Worm (Caenorhabditis elegans) whole organism, L4 larva: ENCODE results near the gene C38H2.2.

Experiments used
- F44E2.7 ChIP-seq: fragments of 200-800 bp; sonication (Bioruptor generic); IDR thresholded peaks from 2 replicates; pipeline ENCODE4 v2.1.2; 2022; ENCODE audit warnings: missing genetic modification characterization, missing compliant biosample characterization
- T20F7.1 ChIP-seq: fragments of 200-800 bp; sonication (Bioruptor generic); optimal IDR thresholded peaks from 2 replicates; lab custom pipeline; 2018; ENCODE audit warnings: mild to moderate bottlenecking, missing genetic modification characterization, missing compliant biosample characterization
- Y48G9A.11 ChIP-seq: fragments of 200-800 bp; sonication (Bioruptor generic); IDR thresholded peaks from 2 replicates; pipeline ENCODE4 v1.3.6; 2022; ENCODE audit warnings: missing genetic modification reagents, missing genetic modification characterization, missing compliant biosample characterization
- ZK546.5 ChIP-seq, 2 experiments: sonication (generic microtip); optimal IDR thresholded peaks; 2 replicates each; lab custom pipeline; 2017; ENCODE audit warnings: missing biosample characterization in 2 of 2, missing genetic modification characterization in 2 of 2
- aha-1 ChIP-seq: fragments of 150-350 bp; peaks from one replicate; lab custom pipeline; 2014; ENCODE audit warnings: missing biosample characterization, missing genetic modification characterization
- aly-2 ChIP-seq: sonication (generic microtip); optimal IDR thresholded peaks from 2 replicates; lab custom pipeline; 2018; ENCODE audit warnings: missing biosample characterization, missing genetic modification characterization
- ama-1 ChIP-seq: fragments of 150-350 bp; optimal IDR thresholded peaks from 2 replicates; lab custom pipeline; 2014; ENCODE audit warnings: inconsistent platforms, mixed read lengths
- attf-4 ChIP-seq: sonication (generic microtip); optimal IDR thresholded peaks from 3 replicates; lab custom pipeline; 2017; ENCODE audit warnings: missing biosample characterization, missing genetic modification characterization
- ceh-62 ChIP-seq: sonication (generic microtip); optimal IDR thresholded peaks from 2 replicates; lab custom pipeline; 2017; ENCODE audit warnings: missing biosample characterization, missing genetic modification characterization
- dmd-8 ChIP-seq: fragments of 200-800 bp; sonication (Bioruptor generic); IDR thresholded peaks from 2 replicates; pipeline ENCODE4 v1.3.6; 2022; ENCODE audit warnings: missing genetic modification characterization, missing compliant biosample characterization
- dmd-9 ChIP-seq: fragments of 200-800 bp; sonication (Bioruptor generic); IDR thresholded peaks from 2 replicates; pipeline ENCODE4 v1.3.6; 2022; ENCODE audit warnings: missing genetic modification reagents, missing genetic modification characterization, missing compliant biosample characterization
- dve-1 ChIP-seq: sonication (generic microtip); optimal IDR thresholded peaks from 2 replicates; lab custom pipeline; 2017; ENCODE audit warnings: antibody characterized with exemption, mild to moderate bottlenecking, missing genetic modification characterization, missing compliant biosample characterization; ENCODE audit not compliant: insufficient read depth
- hlh-11 ChIP-seq: fragments of 200-800 bp; sonication (Bioruptor generic); optimal IDR thresholded peaks from 2 replicates; lab custom pipeline; 2018; ENCODE audit warnings: mild to moderate bottlenecking, missing genetic modification characterization, missing compliant biosample characterization
- hlh-30 ChIP-seq: sonication (generic microtip); optimal IDR thresholded peaks from 2 replicates; lab custom pipeline; 2017; ENCODE audit warnings: antibody characterized with exemption, mild to moderate bottlenecking, missing genetic modification characterization, missing compliant biosample characterization; ENCODE audit not compliant: insufficient read depth
- jun-1 ChIP-seq: fragments of 150-350 bp; optimal IDR thresholded peaks from 2 replicates; lab custom pipeline; 2014; ENCODE audit warnings: missing biosample characterization, missing genetic modification reagents, missing genetic modification characterization
- lin-15B ChIP-seq: fragments of 150-350 bp; sonication (generic microtip); optimal IDR thresholded peaks from 3 replicates; lab custom pipeline; 2014; ENCODE audit warnings: missing biosample characterization, missing genetic modification characterization
- lsy-2 ChIP-seq, 2 experiments: fragments of 150-350 bp in 1 of 2; sonication (generic microtip) in 1 of 2; optimal IDR thresholded peaks; 2 replicates each; lab custom pipeline; 2014 to 2017; ENCODE audit warnings: missing biosample characterization in 2 of 2, missing genetic modification characterization in 2 of 2
- mdl-1 ChIP-seq, 2 experiments: fragments of 150-350 bp in 1 of 2; sonication (generic microtip) in 1 of 2; optimal IDR thresholded peaks; 2 replicates each; lab custom pipeline; 2014 to 2017; ENCODE audit warnings: missing biosample characterization in 2 of 2, missing genetic modification characterization in 2 of 2
- mep-1 ChIP-seq: fragments of 150-350 bp; sonication (generic microtip); optimal IDR thresholded peaks from 3 replicates; lab custom pipeline; 2014; ENCODE audit warnings: missing biosample characterization, missing genetic modification characterization
- mes-2 ChIP-seq: sonication (generic microtip); optimal IDR thresholded peaks from 2 replicates; lab custom pipeline; 2016; ENCODE audit warnings: missing genotype, mild to moderate bottlenecking, missing genetic modification characterization, missing compliant biosample characterization; ENCODE audit not compliant: poor library complexity, severe bottlenecking
- nhr-111 ChIP-seq: fragments of 200-800 bp; sonication (Bioruptor generic); optimal IDR thresholded peaks from 2 replicates; lab custom pipeline; 2018; ENCODE audit warnings: mild to moderate bottlenecking, missing genetic modification characterization, missing compliant biosample characterization
- nhr-237 ChIP-seq: sonication (generic microtip); optimal IDR thresholded peaks from 2 replicates; lab custom pipeline; 2017; ENCODE audit warnings: missing biosample characterization, missing genetic modification characterization
- nhr-25 ChIP-seq: sonication (generic microtip); optimal IDR thresholded peaks from 2 replicates; lab custom pipeline; 2017; ENCODE audit warnings: missing genetic modification characterization, mild to moderate bottlenecking, missing compliant biosample characterization, antibody characterized with exemption, moderate library complexity, borderline replicate concordance; ENCODE audit not compliant: insufficient read depth
- nhr-28 ChIP-seq: fragments of 150-350 bp; optimal IDR thresholded peaks from 2 replicates; lab custom pipeline; 2014; ENCODE audit warnings: missing biosample characterization, missing genetic modification characterization
- nhr-48 ChIP-seq: sonication (generic microtip); optimal IDR thresholded peaks from 2 replicates; lab custom pipeline; 2016; ENCODE audit warnings: mild to moderate bottlenecking, missing genetic modification characterization, missing compliant biosample characterization
- nhr-6 ChIP-seq: fragments of 150-350 bp; optimal IDR thresholded peaks from 2 replicates; lab custom pipeline; 2014; ENCODE audit warnings: missing biosample characterization, missing genetic modification characterization
- pqm-1 ChIP-seq: sonication (generic microtip); optimal IDR thresholded peaks from 2 replicates; lab custom pipeline; 2017; ENCODE audit warnings: missing biosample characterization, missing genetic modification characterization
- set-16 ChIP-seq: fragments of 200-800 bp; sonication (Bioruptor generic); IDR thresholded peaks from 2 replicates; pipeline ENCODE4 v1.3.6; 2022; ENCODE audit warnings: missing genetic modification reagents, missing genetic modification characterization, missing compliant biosample characterization
- snpc-4 ChIP-seq: fragments of 150-350 bp; optimal IDR thresholded peaks from 2 replicates; lab custom pipeline; 2014; ENCODE audit warnings: missing biosample characterization, missing genetic modification characterization
- spr-1 ChIP-seq: sonication (generic microtip); optimal IDR thresholded peaks from 2 replicates; lab custom pipeline; 2016; ENCODE audit warnings: mild to moderate bottlenecking, missing genetic modification characterization, missing compliant biosample characterization
- unc-130 ChIP-seq: sonication (generic microtip); optimal IDR thresholded peaks from 2 replicates; lab custom pipeline; 2016; ENCODE audit warnings: missing genetic modification reagents, missing genetic modification characterization, missing compliant biosample characterization
- unc-62 ChIP-seq, 3 experiments: fragments of 150-350 bp in 1 of 3; sonication (generic microtip); optimal IDR thresholded peaks in 2 of 3; peaks in 1 of 3; 1 replicate in 1 of 3; 2 replicates in 2 of 3; lab custom pipeline; 2014 to 2017; ENCODE audit warnings: missing biosample characterization in 3 of 3, missing genetic modification characterization in 3 of 3, missing genetic modification reagents in 3 of 3, missing genotype in 1 of 3
- zag-1 ChIP-seq: fragments of 150-350 bp; optimal IDR thresholded peaks from 2 replicates; lab custom pipeline; 2014; ENCODE audit warnings: missing biosample characterization, missing genetic modification characterization
- zfp-2 ChIP-seq: sonication (generic microtip); optimal IDR thresholded peaks from 2 replicates; lab custom pipeline; 2016; ENCODE audit warnings: mild to moderate bottlenecking, missing genetic modification characterization, missing compliant biosample characterization
- zfp-3 ChIP-seq: fragments of 200-800 bp; sonication (Bioruptor generic); conservative IDR thresholded peaks from 2 replicates; pipeline ENCODE4 v1.3.6; 2022; ENCODE audit warnings: missing genetic modification reagents, missing genetic modification characterization, missing compliant biosample characterization
- zip-2 ChIP-seq: fragments of 150-350 bp; optimal IDR thresholded peaks from 2 replicates; lab custom pipeline; 2014; ENCODE audit warnings: missing biosample characterization, missing genetic modification characterization

Gene C38H2.2

DNA sequence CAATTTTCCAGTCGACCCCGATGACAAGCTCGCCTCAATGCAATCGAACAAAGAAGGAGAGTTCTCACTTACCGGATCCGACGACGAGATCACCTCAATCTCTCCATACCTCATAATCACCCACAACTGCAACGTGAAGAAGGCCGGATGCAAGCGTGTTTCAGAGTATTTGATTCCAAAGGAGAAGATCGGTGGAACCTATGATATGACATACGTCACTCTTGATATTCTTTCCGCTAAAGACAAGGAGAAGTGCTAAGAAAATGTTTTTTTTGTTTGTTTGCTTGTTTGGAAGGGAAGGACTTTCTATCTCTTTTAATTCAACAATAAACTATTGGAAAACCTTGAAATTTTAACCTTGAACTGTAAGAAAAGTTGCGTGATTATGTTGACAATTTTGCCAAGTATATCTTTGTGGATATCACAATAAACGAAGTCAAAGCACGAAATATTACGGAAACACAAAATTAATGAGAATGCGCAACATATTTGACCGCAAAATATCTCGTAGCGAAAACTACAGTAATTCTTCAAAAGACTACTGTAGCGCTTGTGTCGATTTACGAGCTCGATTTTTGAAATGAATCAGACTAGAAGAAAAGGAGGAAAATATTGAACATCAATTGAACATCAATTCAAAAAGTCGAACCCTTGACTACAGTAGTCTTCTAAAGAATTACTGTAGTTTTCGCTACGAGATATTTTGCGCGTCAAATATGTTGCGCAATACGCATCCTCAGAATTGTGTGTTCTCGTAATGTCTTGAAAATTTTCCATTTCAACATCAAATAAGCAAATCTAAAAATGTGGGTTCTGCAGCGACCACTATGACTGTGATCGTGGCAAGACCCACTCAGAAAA, 42.4 kb upstream of the C38H2.2 start:
- TF ChIP-seq dve-1 (tag; lab: Kevin White, UChicago) (peak; percentile 53), nhr-28 (tag; lab: Kevin White, UChicago) (peak; percentile 11), mdl-1 (tag; optimal IDR thresholded peaks at IDR 0.05; lab: Kevin White, UChicago) (no peak), F44E2.7 (GFP tag; lab: Robert Waterston, UW) (no peak), Y48G9A.11 (GFP tag; lab: Robert Waterston, UW) (no peak), attf-4 (tag; lab: Kevin White, UChicago) (no peak), zag-1 (tag; lab: Kevin White, UChicago) (no peak), dmd-8 (GFP tag; lab: Robert Waterston, UW) (no peak), aha-1 (tag; lab: Kevin White, UChicago) (peak; percentile 62), nhr-25 (peak; percentile 56), jun-1 (no peak), ama-1 (lab: Kevin White, UChicago) (peak; percentile 84), aly-2 (tag; lab: Kevin White, UChicago) (no peak), zfp-2 (tag; lab: Kevin White, UChicago) (no peak), hlh-30 (tag; lab: Kevin White, UChicago) (no peak), spr-1 (tag; lab: Kevin White, UChicago) (no peak), mes-2 (no peak), unc-62 (GFP tag; optimal IDR thresholded peaks at IDR 0.05 in 1 of 2; lab: Kevin White, UChicago) (peak in 1 of 2 experiments; percentile 8), unc-62 (tag; optimal IDR thresholded peaks at IDR 0.05; lab: Kevin White, UChicago) (no peak), unc-130 (GFP tag; lab: Kevin White, UChicago) (no peak), mep-1 (tag; lab: Kevin White, UChicago) (no peak), snpc-4 (tag; lab: Kevin White, UChicago) (no peak), nhr-237 (tag; lab: Kevin White, UChicago) (no peak), nhr-6 (tag; lab: Kevin White, UChicago) (no peak), zip-2 (tag; lab: Kevin White, UChicago) (no peak), hlh-11 (tag; lab: Kevin White, UChicago) (no peak), zfp-3 (GFP tag; lab: Robert Waterston, UW) (peak; percentile 74; the same call in 1 of the 2 replicates), T20F7.1 (GFP tag; lab: Kevin White, UChicago) (no peak), ceh-62 (no peak), nhr-111 (GFP tag; lab: Kevin White, UChicago) (no peak), lsy-2 (tag; optimal IDR thresholded peaks at IDR 0.05; lab: Kevin White, UChicago) (peak in 1 of 2 experiments; percentile 51)
- TF ChIP-seq, all 104 proteins: peak for 8

ce11 chrIII:10339949-10340348, 41.6 kb upstream of the C38H2.2 start:
- TF ChIP-seq aha-1 (tag; lab: Kevin White, UChicago) (peak; percentile 69), set-16 (GFP tag; lab: Robert Waterston, UW) (no peak)

- no peak for TF ChIP-seq ZK546.5 (tag; optimal IDR thresholded peaks at IDR 0.05; lab: Kevin White, UChicago)
- TF ChIP-seq, all 104 proteins: peak for 0
These were observed 39.8 kb upstream of the C38H2.2 start, which contains the start of gene tbx-9 for ce11 chrIII:10341758-10342157. Gene tbx-9, minus strand, starts transcription at chrIII:10341858.

- TF ChIP-seq nhr-48 (tag; lab: Kevin White, UChicago), result no peak
- TF ChIP-seq dmd-9 (GFP tag; lab: Robert Waterston, UW), result no peak
- no peak for TF ChIP-seq mep-1 (tag; lab: Kevin White, UChicago)
- no peak for TF ChIP-seq lin-15B (tag; lab: Kevin White, UChicago)
- TF ChIP-seq pqm-1 (tag; lab: Kevin White, UChicago), result no peak
These were observed 36.8 kb upstream of the C38H2.2 start for ce11 chrIII:10344762-10345161.
